Worm (Caenorhabditis elegans): ENCODE measurements around the gene col-95.

DNA sequence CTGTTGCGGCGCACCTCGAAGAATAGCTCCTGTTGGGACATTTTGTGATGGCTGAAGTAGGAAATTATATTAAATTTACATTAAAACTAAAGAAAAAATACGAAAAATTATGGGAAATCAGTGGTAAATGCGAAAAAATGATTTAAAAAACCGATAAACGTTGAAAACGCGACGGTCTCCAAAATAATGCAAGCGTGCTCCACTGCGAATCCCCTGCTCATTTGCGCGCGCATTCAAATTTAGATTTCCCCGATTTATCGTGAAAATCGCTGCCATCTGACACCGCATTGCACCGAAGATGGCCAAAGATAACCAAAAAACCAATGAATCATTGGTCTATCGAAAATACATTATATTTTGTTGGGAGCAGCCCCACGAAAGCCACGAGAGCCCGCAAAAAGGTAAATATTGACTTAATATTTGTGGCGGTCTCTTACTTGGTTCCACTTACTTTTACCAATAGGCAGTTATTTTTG lies 15.6 kb downstream of the col-95 start, which contains the start of the genes elb-1 and Y41C4A.11:
- TF ChIP-seq ZK546.5 (tag; optimal IDR thresholded peaks at IDR 0.05) (no peak), egl-5 (tag; optimal IDR thresholded peaks at IDR 0.05) (no peak), elt-2 (tag; optimal IDR thresholded peaks at IDR 0.05) (peak; percentile 25)

All from whole organism, L3 larva.